Fruit fly (Drosophila melanogaster) whole organism, wandering third instar larva: ENCODE measurements around the gene CG13692.

Experiments used
- Hr78 ChIP-seq: fragments of >200 bp; optimal IDR thresholded peaks from 2 replicates; lab custom pipeline; 2017; ENCODE audit warnings: missing biosample characterization, missing genetic modification characterization
- Myc ChIP-seq: fragments of >200 bp; optimal IDR thresholded peaks from 2 replicates; lab custom pipeline; 2017
- OdsH ChIP-seq: fragments of 200-800 bp; sonication (Bioruptor generic); optimal IDR thresholded peaks from 2 replicates; lab custom pipeline; 2016; ENCODE audit warnings: missing biosample characterization, mild to moderate bottlenecking, missing genetic modification characterization
- brk ChIP-seq: fragments of 200-800 bp; sonication (Bioruptor generic); optimal IDR thresholded peaks from 2 replicates; lab custom pipeline; 2016; ENCODE audit warnings: missing biosample characterization, mild to moderate bottlenecking, missing genetic modification characterization
- dmrt93B ChIP-seq: fragments of 200-800 bp; sonication (Bioruptor generic); optimal IDR thresholded peaks from 2 replicates; lab custom pipeline; 2018; ENCODE audit warnings: missing biosample characterization, mild to moderate bottlenecking, missing genetic modification characterization
- ey ChIP-seq: fragments of 200-800 bp; sonication (Bioruptor generic); optimal IDR thresholded peaks from 2 replicates; lab custom pipeline; 2016; ENCODE audit warnings: missing biosample characterization, missing genetic modification characterization
- pan ChIP-seq: fragments of >200 bp; optimal IDR thresholded peaks from 2 replicates; lab custom pipeline; 2017
- psq ChIP-seq: fragments of 200-800 bp; sonication (Bioruptor generic); optimal IDR thresholded peaks from 3 replicates; lab custom pipeline; 2017; ENCODE audit warnings: missing biosample characterization, mild to moderate bottlenecking, missing genetic modification characterization, moderate library complexity
- tai ChIP-seq: sonication (Bioruptor generic); optimal IDR thresholded peaks from 2 replicates; lab custom pipeline; 2016; ENCODE audit warnings: missing biosample characterization, missing genetic modification characterization

DNA sequence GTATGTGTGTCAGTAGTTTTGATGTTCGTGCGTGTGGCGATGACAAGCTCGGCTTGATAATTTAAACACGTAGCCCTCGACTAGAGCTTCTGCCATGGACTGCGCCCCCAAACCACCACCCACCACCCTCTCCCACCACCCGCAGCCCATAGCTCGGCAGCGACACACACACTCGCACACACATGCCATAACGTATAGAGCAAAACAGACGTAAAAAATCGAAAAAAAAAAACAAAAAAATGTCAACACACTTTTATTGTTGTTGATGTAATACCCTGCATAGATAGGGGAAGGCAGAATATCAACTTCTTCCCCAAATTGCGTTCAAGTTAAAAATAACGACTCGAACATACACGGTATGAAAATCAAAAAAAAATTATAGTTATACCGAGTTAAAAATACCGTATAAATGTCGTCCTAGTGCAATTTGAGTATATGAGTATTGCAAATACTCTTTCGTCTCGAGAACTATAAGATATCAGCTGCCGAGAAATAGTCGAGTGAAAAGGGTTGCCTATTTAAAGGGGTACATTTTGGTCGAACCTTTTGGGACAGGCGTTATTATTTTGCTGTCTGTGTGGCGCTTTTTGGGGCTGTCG is 48.9 kb downstream of the CG13692 start:
- TF ChIP-seq ey (peak; percentile 66), brk (GFP tag; lab: Kevin White, UChicago) (peak; percentile 30), psq (GFP tag; lab: Kevin White, UChicago) (peak; percentile 55), pan (no peak), Myc (lab: Kevin White, UChicago) (no peak), tai (peak; percentile 45), dmrt93B (GFP tag; lab: Kevin White, UChicago) (peak; percentile 4), Hr78 (GFP tag; lab: Kevin White, UChicago) (no peak), OdsH (peak; percentile 36)
